Fruit fly (Drosophila melanogaster) whole organism, adult: ENCODE results near the gene Kdm3.

Experiments used
- CG11617 ChIP-seq: fragments of 200-800 bp; sonication (Bioruptor generic); optimal IDR thresholded peaks from 2 replicates; lab custom pipeline; 2017; ENCODE audit warnings: mild to moderate bottlenecking, missing biosample characterization, missing genetic modification reagents, missing genetic modification characterization
- CG12768 ChIP-seq: fragments of 200-800 bp; sonication (Bioruptor generic); optimal IDR thresholded peaks from 2 replicates; lab custom pipeline; 2017; ENCODE audit warnings: missing biosample characterization, missing genetic modification characterization, mild to moderate bottlenecking, moderate library complexity, missing genetic modification reagents
- CG14711 ChIP-seq: fragments of 200-800 bp; sonication (Bioruptor generic); optimal IDR thresholded peaks from 2 replicates; lab custom pipeline; 2018; ENCODE audit warnings: missing biosample characterization, mild to moderate bottlenecking, missing genetic modification characterization, moderate library complexity
- CG1620 ChIP-seq: fragments of 200-800 bp; sonication (Bioruptor generic); optimal IDR thresholded peaks from 2 replicates; lab custom pipeline; 2016; ENCODE audit warnings: missing biosample characterization, missing genetic modification characterization
- CG33017 ChIP-seq: fragments of 200-800 bp; sonication (Bioruptor generic); optimal IDR thresholded peaks from 2 replicates; lab custom pipeline; 2018; ENCODE audit warnings: missing biosample characterization, mild to moderate bottlenecking, missing genetic modification characterization, moderate library complexity
- CG5204 ChIP-seq: fragments of 200-800 bp; sonication (Bioruptor generic); optimal IDR thresholded peaks from 2 replicates; lab custom pipeline; 2016; ENCODE audit warnings: missing biosample characterization, missing genetic modification characterization
- CG7045 ChIP-seq: fragments of 200-800 bp; sonication (Bioruptor generic); optimal IDR thresholded peaks from 2 replicates; lab custom pipeline; 2017; ENCODE audit warnings: missing biosample characterization, mild to moderate bottlenecking, missing genetic modification characterization
- CG7101 ChIP-seq: fragments of 200-800 bp; sonication (Bioruptor generic); optimal IDR thresholded peaks from 2 replicates; lab custom pipeline; 2018; ENCODE audit warnings: missing biosample characterization, mild to moderate bottlenecking, missing genetic modification characterization, moderate library complexity
- Clk ChIP-seq: fragments of 200-800 bp; sonication (Bioruptor generic); optimal IDR thresholded peaks from 2 replicates; lab custom pipeline; 2017; ENCODE audit warnings: missing biosample characterization, missing genetic modification characterization
- Crg-1 ChIP-seq: fragments of 200-800 bp; sonication (Bioruptor generic); optimal IDR thresholded peaks from 2 replicates; lab custom pipeline; 2016; ENCODE audit warnings: missing biosample characterization, missing genetic modification characterization
- Hr96 ChIP-seq: fragments of 200-800 bp; sonication (Bioruptor generic); optimal IDR thresholded peaks from 2 replicates; lab custom pipeline; 2016; ENCODE audit warnings: missing biosample characterization, missing genetic modification characterization
- Mnt ChIP-seq: fragments of 200-800 bp; sonication (Bioruptor generic); optimal IDR thresholded peaks from 2 replicates; lab custom pipeline; 2016; ENCODE audit warnings: missing biosample characterization, mild to moderate bottlenecking, missing genetic modification characterization
- bab1 ChIP-seq: fragments of 200-800 bp; sonication (Bioruptor generic); optimal IDR thresholded peaks from 3 replicates; lab custom pipeline; 2019; ENCODE audit warnings: missing biosample characterization, mild to moderate bottlenecking, missing genetic modification characterization, moderate library complexity
- cic ChIP-seq: fragments of 200-800 bp; sonication (Bioruptor generic); optimal IDR thresholded peaks from 2 replicates; lab custom pipeline; 2017; ENCODE audit warnings: missing biosample characterization, mild to moderate bottlenecking, missing genetic modification characterization, moderate library complexity
- cnc ChIP-seq, 2 experiments: fragments of >200 bp; optimal IDR thresholded peaks; 2 replicates each; lab custom pipeline; 2017
- kay ChIP-seq: fragments of 200-800 bp; sonication (Bioruptor generic); peaks from one replicate; lab custom pipeline; 2016; ENCODE audit warnings: missing biosample characterization, missing genetic modification characterization, borderline replicate concordance
- ovo ChIP-seq: fragments of 200-800 bp; sonication (Bioruptor generic); optimal IDR thresholded peaks from 2 replicates; lab custom pipeline; 2016; ENCODE audit warnings: missing biosample characterization, missing genetic modification characterization
- pad ChIP-seq: fragments of 200-800 bp; sonication (Bioruptor generic); optimal IDR thresholded peaks from 3 replicates; lab custom pipeline; 2017; ENCODE audit warnings: missing biosample characterization, missing genetic modification characterization, mild to moderate bottlenecking, moderate library complexity, missing genetic modification reagents
- tj ChIP-seq: fragments of 200-800 bp; sonication (Bioruptor generic); optimal IDR thresholded peaks from 3 replicates; lab custom pipeline; 2017; ENCODE audit warnings: missing biosample characterization, mild to moderate bottlenecking, missing genetic modification characterization, moderate library complexity
- toe ChIP-seq: fragments of 200-800 bp; sonication (Bioruptor generic); optimal IDR thresholded peaks from 2 replicates; lab custom pipeline; 2016; ENCODE audit warnings: missing biosample characterization, missing genetic modification characterization

Gene Kdm3

dm6 chr3R:9534595-9535217 lies 18.9 kb downstream of the Kdm3 start:
- TF ChIP-seq CG33017 (tag; lab: Kevin White, UChicago) (no peak), pad (GFP tag; lab: Kevin White, UChicago) (no peak), Mnt (GFP tag; lab: Kevin White, UChicago) (no peak), Clk (GFP tag; lab: Kevin White, UChicago) (no peak), CG14711 (tag; lab: Kevin White, UChicago) (no peak), bab1 (GFP tag; lab: Kevin White, UChicago) (no peak), cic (no peak), CG5204 (GFP tag; lab: Kevin White, UChicago) (no peak), CG7045 (GFP tag; lab: Kevin White, UChicago) (no peak), CG1620 (GFP tag; lab: Kevin White, UChicago) (no peak)

- TF ChIP-seq kay (GFP tag; lab: Kevin White, UChicago) = peak; percentile 68
- no peak for TF ChIP-seq CG7101 (tag; lab: Kevin White, UChicago)
- no peak for TF ChIP-seq bab1 (GFP tag; lab: Kevin White, UChicago)
Measured at dm6 chr3R:9543495-9544180, 27.8 kb downstream of the Kdm3 start.

- TF ChIP-seq CG33017 (tag; lab: Kevin White, UChicago) (no peak), CG14711 (tag; lab: Kevin White, UChicago) (no peak), ovo (GFP tag; lab: Kevin White, UChicago) (no peak), CG12768 (GFP tag; lab: Kevin White, UChicago) (no peak)
Measured at dm6 chr3R:9546808-9547381, 31.1 kb downstream of the Kdm3 start.

dm6 chr3R:9548769-9549168 lies 33.0 kb downstream of the Kdm3 start:
- TF ChIP-seq ovo (GFP tag; lab: Kevin White, UChicago) (no peak), bab1 (GFP tag; lab: Kevin White, UChicago) (no peak), Mnt (GFP tag; lab: Kevin White, UChicago) (peak; percentile 22), CG11617 (GFP tag; lab: Kevin White, UChicago) (no peak), pad (GFP tag; lab: Kevin White, UChicago) (no peak), CG5204 (GFP tag; lab: Kevin White, UChicago) (no peak), CG7101 (tag; lab: Kevin White, UChicago) (no peak), tj (GFP tag; lab: Kevin White, UChicago) (no peak), cnc (optimal IDR thresholded peaks at IDR 0.05; lab: Kevin White, UChicago) (no peak), toe (GFP tag; lab: Kevin White, UChicago) (no peak), CG14711 (tag; lab: Kevin White, UChicago) (no peak), CG1620 (GFP tag; lab: Kevin White, UChicago) (no peak), CG7045 (GFP tag; lab: Kevin White, UChicago) (no peak), Crg-1 (GFP tag; lab: Kevin White, UChicago) (no peak), cic (peak; percentile 66)

dm6 chr3R:9550265-9551012 lies 34.6 kb downstream of the Kdm3 start:
- no peak for TF ChIP-seq CG5204 (GFP tag; lab: Kevin White, UChicago)
- no peak for TF ChIP-seq CG14711 (tag; lab: Kevin White, UChicago)
- TF ChIP-seq Crg-1 (GFP tag; lab: Kevin White, UChicago) = peak; percentile 0
- TF ChIP-seq Hr96 (GFP tag; lab: Kevin White, UChicago) = no peak
- no peak for TF ChIP-seq CG7101 (tag; lab: Kevin White, UChicago)
- no peak for TF ChIP-seq CG1620 (GFP tag; lab: Kevin White, UChicago)
- no peak for TF ChIP-seq pad (GFP tag; lab: Kevin White, UChicago)
- TF ChIP-seq Mnt (GFP tag; lab: Kevin White, UChicago) = peak; percentile 60
- TF ChIP-seq CG12768 (GFP tag; lab: Kevin White, UChicago) = no peak

- TF ChIP-seq CG14711 (tag; lab: Kevin White, UChicago) = peak; percentile 52
- peak; percentile 68 for TF ChIP-seq Crg-1 (GFP tag; lab: Kevin White, UChicago)
- no peak for TF ChIP-seq kay (GFP tag; lab: Kevin White, UChicago)
- TF ChIP-seq CG7045 (GFP tag; lab: Kevin White, UChicago) = peak; percentile 51
- TF ChIP-seq CG11617 (GFP tag; lab: Kevin White, UChicago) = peak; percentile 57
- TF ChIP-seq CG1620 (GFP tag; lab: Kevin White, UChicago) = peak; percentile 6
- peak; percentile 47 for TF ChIP-seq ovo (GFP tag; lab: Kevin White, UChicago)
- TF ChIP-seq CG12768 (GFP tag; lab: Kevin White, UChicago) = peak; percentile 83
- peak; percentile 56 for TF ChIP-seq pad (GFP tag; lab: Kevin White, UChicago)
- TF ChIP-seq CG33017 (tag; lab: Kevin White, UChicago) = peak; percentile 43
- TF ChIP-seq cic = peak; percentile 89
- TF ChIP-seq CG7101 (tag; lab: Kevin White, UChicago) = peak; percentile 63
- peak; percentile 93 for TF ChIP-seq Mnt (GFP tag; lab: Kevin White, UChicago)
- peak; percentile 20 for TF ChIP-seq bab1 (GFP tag; lab: Kevin White, UChicago)
- TF ChIP-seq cnc (optimal IDR thresholded peaks at IDR 0.05; lab: Kevin White, UChicago) = peak in 1 of 2 experiments; percentile 80
- TF ChIP-seq Hr96 (GFP tag; lab: Kevin White, UChicago) = peak; percentile 31
- no peak for TF ChIP-seq toe (GFP tag; lab: Kevin White, UChicago)
- peak; percentile 23 for TF ChIP-seq Clk (GFP tag; lab: Kevin White, UChicago)
- no peak for TF ChIP-seq CG5204 (GFP tag; lab: Kevin White, UChicago)
- peak; percentile 78 for TF ChIP-seq tj (GFP tag; lab: Kevin White, UChicago)
Measured at dm6 chr3R:9551013-9551658, 35.3 kb downstream of the Kdm3 start.
